Worm (Caenorhabditis elegans) whole organism, young adult: ENCODE data around the gene srbc-49.
"Not testable (repeated sequence)": the region's sequence is repeated elsewhere in the genome, so short reads cannot be mapped to it uniquely, and the experiment has no call there.

ENCODE experiments used
- B0035.1 ChIP-seq: sonication (generic microtip); optimal IDR thresholded peaks from 2 replicates; lab custom pipeline; 2016; ENCODE audit warnings: missing genetic modification characterization, mild to moderate bottlenecking, missing compliant biosample characterization, missing genotype, missing genetic modification reagents
- B0336.3 ChIP-seq: fragments of 200-800 bp; sonication (Bioruptor generic); IDR thresholded peaks from 2 replicates; pipeline ENCODE4 v1.3.6; 2022; ENCODE audit warnings: missing genetic modification characterization, missing compliant biosample characterization
- C06A6.2 ChIP-seq: fragments of 200-800 bp; sonication (Bioruptor generic); conservative IDR thresholded peaks from 2 replicates; pipeline ENCODE4 v1.3.6; 2022; ENCODE audit warnings: missing genetic modification characterization, missing compliant biosample characterization
- F39B2.1 ChIP-seq: fragments of 200-800 bp; sonication (Bioruptor generic); IDR thresholded peaks from 2 replicates; pipeline ENCODE4 v1.3.6; 2022; ENCODE audit warnings: missing genetic modification reagents, missing genetic modification characterization, missing compliant biosample characterization
- F52B5.7 ChIP-seq: sonication (generic microtip); optimal IDR thresholded peaks from 2 replicates; lab custom pipeline; 2016; ENCODE audit warnings: mild to moderate bottlenecking, missing genetic modification characterization, missing compliant biosample characterization
- F57A8.1 ChIP-seq: fragments of 200-800 bp; sonication (Bioruptor generic); optimal IDR thresholded peaks from 2 replicates; lab custom pipeline; 2018; ENCODE audit warnings: mild to moderate bottlenecking, missing genetic modification characterization, moderate library complexity, missing compliant biosample characterization
- ama-1 ChIP-seq, 3 experiments: fragments of 150-350 bp in 1 of 3; sonication (generic microtip) in 2 of 3; optimal IDR thresholded peaks; 2 replicates each; lab custom pipeline; 2014 to 2018; ENCODE audit warnings: missing biosample characterization in 2 of 3, missing genetic modification characterization in 2 of 3, missing genetic modification reagents in 2 of 3
- aptf-3 ChIP-seq: fragments of 200-800 bp; sonication (Bioruptor generic); IDR thresholded peaks from 2 replicates; pipeline ENCODE4 v1.3.6; 2022; ENCODE audit warnings: missing genetic modification characterization, missing compliant biosample characterization
- atf-7 ChIP-seq: sonication (generic microtip); optimal IDR thresholded peaks from 2 replicates; lab custom pipeline; 2017; ENCODE audit warnings: mild to moderate bottlenecking, missing genetic modification characterization, missing compliant biosample characterization
- bed-2 ChIP-seq: fragments of 200-800 bp; sonication (Bioruptor generic); IDR thresholded peaks from 2 replicates; pipeline ENCODE4 v1.3.6; 2022; ENCODE audit warnings: missing genetic modification reagents, missing genetic modification characterization, missing compliant biosample characterization
- ceh-100 ChIP-seq: fragments of 200-800 bp; sonication (Bioruptor generic); IDR thresholded peaks from 2 replicates; pipeline ENCODE4 v1.3.6; 2022; ENCODE audit warnings: missing genetic modification reagents, missing genetic modification characterization, missing compliant biosample characterization
- dpff-1 ChIP-seq: sonication (generic microtip); optimal IDR thresholded peaks from 2 replicates; lab custom pipeline; 2017; ENCODE audit warnings: mild to moderate bottlenecking, missing genetic modification characterization, missing compliant biosample characterization
- egl-44 ChIP-seq: fragments of 200-800 bp; sonication (Bioruptor generic); IDR thresholded peaks from 2 replicates; pipeline ENCODE4 v1.3.6; 2022; ENCODE audit warnings: missing genetic modification reagents, missing genetic modification characterization, missing compliant biosample characterization
- egrh-3 ChIP-seq: fragments of 200-800 bp; sonication (Bioruptor generic); IDR thresholded peaks from 2 replicates; pipeline ENCODE4 v1.3.6; 2022; ENCODE audit warnings: missing genetic modification reagents, missing genetic modification characterization, missing compliant biosample characterization
- ekl-4 ChIP-seq: fragments of 200-800 bp; sonication (Bioruptor generic); IDR thresholded peaks from 2 replicates; pipeline ENCODE4 v1.3.6; 2022; ENCODE audit warnings: missing genetic modification reagents, missing genetic modification characterization, missing compliant biosample characterization
- gei-17 ChIP-seq: fragments of 200-800 bp; sonication (Bioruptor generic); optimal IDR thresholded peaks from 2 replicates; lab custom pipeline; 2018; ENCODE audit warnings: mild to moderate bottlenecking, missing genetic modification characterization, missing compliant biosample characterization
- him-1 ChIP-seq: sonication (generic microtip); optimal IDR thresholded peaks from 2 replicates; lab custom pipeline; 2016; ENCODE audit warnings: missing genotype, missing genetic modification reagents, missing genetic modification characterization, missing compliant biosample characterization
- hlh-26 ChIP-seq: fragments of 200-800 bp; sonication (Bioruptor generic); conservative IDR thresholded peaks from 2 replicates; pipeline ENCODE4 v1.3.6; 2022; ENCODE audit warnings: missing genetic modification reagents, missing genetic modification characterization, missing compliant biosample characterization
- hmg-1.2 ChIP-seq: fragments of 200-800 bp; sonication (Bioruptor generic); IDR thresholded peaks from 2 replicates; pipeline ENCODE4 v1.3.6; 2022; ENCODE audit warnings: missing genetic modification reagents, missing genetic modification characterization, missing compliant biosample characterization
- hsf-1 ChIP-seq: fragments of 200-800 bp; sonication (Bioruptor generic); IDR thresholded peaks from 2 replicates; pipeline ENCODE4 v1.3.6; 2022; ENCODE audit warnings: missing genetic modification reagents, missing genetic modification characterization, missing compliant biosample characterization
- let-607 ChIP-seq, 2 experiments: fragments of 200-800 bp in 1 of 2; sonication (Bioruptor generic) in 1 of 2; sonication (generic microtip) in 1 of 2; optimal IDR thresholded peaks; 2 replicates each; lab custom pipeline; 2016 to 2018; ENCODE audit warnings: mild to moderate bottlenecking in 2 of 2, missing compliant biosample characterization in 2 of 2, missing genetic modification characterization in 2 of 2, moderate library complexity in 2 of 2, missing genotype in 1 of 2
- lin-26 ChIP-seq: fragments of 200-800 bp; sonication (Bioruptor generic); IDR thresholded peaks from 2 replicates; pipeline ENCODE4 v1.3.6; 2022; ENCODE audit warnings: missing genetic modification reagents, missing genetic modification characterization, missing compliant biosample characterization
- lin-35 ChIP-seq, 3 experiments: fragments of 150-350 bp in 2 of 3; sonication (generic microtip) in 1 of 3; optimal IDR thresholded peaks; 2 replicates each; lab custom pipeline; 2014 to 2018; ENCODE audit warnings: missing biosample characterization in 3 of 3, missing genetic modification characterization in 3 of 3, missing genetic modification reagents in 3 of 3
- lsl-1 ChIP-seq: fragments of 200-800 bp; sonication (Bioruptor generic); optimal IDR thresholded peaks from 2 replicates; lab custom pipeline; 2018; ENCODE audit warnings: mild to moderate bottlenecking, missing genetic modification characterization, moderate library complexity, missing compliant biosample characterization
- mcd-1 ChIP-seq: fragments of 200-800 bp; sonication (Bioruptor generic); IDR thresholded peaks from 2 replicates; pipeline ENCODE4 v1.3.6; 2022; ENCODE audit warnings: missing genetic modification reagents, missing genetic modification characterization, missing compliant biosample characterization
- nfya-2 ChIP-seq: fragments of 200-800 bp; sonication (Bioruptor generic); IDR thresholded peaks from 2 replicates; pipeline ENCODE4 v1.3.6; 2022; ENCODE audit warnings: missing genetic modification reagents, missing genetic modification characterization, missing compliant biosample characterization
- nhr-90 ChIP-seq: sonication (generic microtip); optimal IDR thresholded peaks from 2 replicates; lab custom pipeline; 2016; ENCODE audit warnings: missing genotype, mild to moderate bottlenecking, missing genetic modification characterization, missing compliant biosample characterization
- rpc-1 ChIP-seq, 2 experiments: fragments of 150-350 bp in 1 of 2; sonication (generic microtip) in 1 of 2; optimal IDR thresholded peaks; 2 replicates each; lab custom pipeline; 2014 to 2018; ENCODE audit warnings: missing biosample characterization in 1 of 2, missing genetic modification characterization in 1 of 2, missing genetic modification reagents in 1 of 2, missing genotype in 1 of 2
- snpc-3.4 ChIP-seq: sonication (generic microtip); optimal IDR thresholded peaks from 2 replicates; lab custom pipeline; 2017; ENCODE audit warnings: missing genetic modification characterization, mild to moderate bottlenecking, missing compliant biosample characterization, antibody characterized with exemption, moderate library complexity, missing genotype, missing genetic modification reagents
- unc-62 ChIP-seq: fragments of 150-350 bp; optimal IDR thresholded peaks from 2 replicates; lab custom pipeline; 2014; ENCODE audit warnings: missing biosample characterization, missing genetic modification reagents, missing genetic modification characterization
- zim-3 ChIP-seq: sonication (generic microtip); optimal IDR thresholded peaks from 2 replicates; lab custom pipeline; 2017; ENCODE audit warnings: mild to moderate bottlenecking, missing genetic modification characterization, moderate library complexity, missing compliant biosample characterization

The srbc-49 gene

DNA sequence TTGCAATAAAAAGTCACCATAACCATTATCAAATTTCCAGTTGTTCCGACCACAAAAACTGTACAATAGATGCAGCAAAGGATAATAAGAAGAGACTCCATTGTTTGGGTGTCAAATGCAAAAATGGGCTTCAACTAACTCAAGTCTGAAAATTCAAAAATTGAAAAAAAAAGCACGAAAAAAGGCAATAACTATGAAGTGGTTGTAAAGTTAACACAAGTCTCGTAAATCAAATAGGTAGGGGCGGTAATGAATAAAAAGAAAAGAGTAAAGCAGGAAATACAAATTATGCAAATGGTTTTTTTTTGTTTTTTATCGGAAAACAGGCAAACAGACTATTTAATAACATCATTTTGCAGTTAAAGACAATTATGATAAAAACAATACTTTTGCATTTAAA lies 14.1 kb upstream of the srbc-49 start, which contains the start of gene srsx-38:
TSS of gene srsx-38 (minus strand) at position 101 of the 400 bp plus-strand sequence.
- TF ChIP-seq ekl-4 (GFP tag; lab: Robert Waterston, UW); F52B5.7 (tag; lab: Kevin White, UChicago); lin-35 (GFP tag; optimal IDR thresholded peaks at IDR 0.05; lab: Kevin White, UChicago): not testable (repeated sequence)

DNA sequence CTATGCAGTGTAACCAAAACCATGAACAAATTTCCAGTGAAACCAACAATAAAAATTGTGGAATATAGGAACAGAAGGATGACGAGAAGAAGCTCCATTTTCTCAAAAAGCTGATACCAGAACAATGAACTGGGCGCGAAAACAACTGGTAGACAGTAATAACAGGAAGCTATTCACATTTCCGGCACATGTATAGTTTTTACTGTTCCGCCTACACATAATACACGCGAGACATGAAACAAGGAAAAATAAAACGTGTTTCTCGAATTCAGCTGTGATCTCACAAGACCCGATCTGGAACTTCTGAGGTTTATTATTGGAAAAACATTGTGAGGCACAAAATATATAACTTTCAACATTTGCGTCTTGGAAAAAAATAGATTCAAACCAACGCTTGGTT lies 12.0 kb upstream of the srbc-49 start, which contains the start of gene srsx-36:
TSS of gene srsx-36 (minus strand) at position 101 of the 400 bp plus-strand sequence.
- TF ChIP-seq gei-17 (no peak), snpc-3.4 (tag; lab: Kevin White, UChicago) (no peak), F39B2.1 (GFP tag; lab: Robert Waterston, UW) (no peak), atf-7 (tag; lab: Kevin White, UChicago) (no peak), dpff-1 (tag; lab: Kevin White, UChicago) (no peak), ceh-100 (GFP tag; lab: Robert Waterston, UW) (no peak), hsf-1 (GFP tag; lab: Robert Waterston, UW) (no peak), egl-44 (GFP tag; lab: Robert Waterston, UW) (no peak)

DNA sequence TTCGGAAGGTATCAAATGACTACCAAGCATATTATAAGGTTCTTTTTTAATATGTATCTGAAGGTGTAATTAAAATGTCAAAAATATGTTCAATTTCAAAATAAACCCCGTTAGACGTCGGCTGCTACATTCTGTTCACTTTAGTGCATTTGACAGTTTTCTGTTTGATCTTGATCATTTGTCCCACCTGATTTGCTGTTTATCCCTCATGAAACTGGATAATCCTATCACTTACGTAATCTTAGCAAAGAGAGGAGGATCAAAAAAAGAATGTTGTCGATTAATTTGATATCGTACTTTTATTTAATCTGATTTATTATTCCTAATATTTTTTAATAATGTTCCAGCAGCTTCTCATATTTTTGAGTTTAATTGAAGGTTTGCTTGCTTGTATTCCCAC lies 11.1 kb upstream of the srbc-49 start, which contains the start of gene F54B8.1:
TSS of gene F54B8.1 (plus strand) at position 301 of the 400 bp plus-strand sequence.
- no peak for TF ChIP-seq let-607 (tag; optimal IDR thresholded peaks at IDR 0.05; lab: Kevin White, UChicago)
- TF ChIP-seq nfya-2 (GFP tag; lab: Robert Waterston, UW), result no peak
- no peak for TF ChIP-seq egrh-3 (GFP tag; lab: Robert Waterston, UW)
- TF ChIP-seq zim-3, result no peak
- TF ChIP-seq lsl-1, result no peak
- no peak for TF ChIP-seq F57A8.1 (GFP tag; lab: Kevin White, UChicago)
- no peak for TF ChIP-seq bed-2
- TF ChIP-seq B0035.1, result no peak
- TF ChIP-seq aptf-3 (GFP tag; lab: Robert Waterston, UW), result no peak
- TF ChIP-seq dpff-1 (tag; lab: Kevin White, UChicago), result no peak
- TF ChIP-seq ama-1 (optimal IDR thresholded peaks at IDR 0.05; lab: Kevin White, UChicago), result no peak
- TF ChIP-seq ama-1 (GFP tag; optimal IDR thresholded peaks at IDR 0.05; lab: Kevin White, UChicago), result no peak
- no peak for TF ChIP-seq rpc-1 (optimal IDR thresholded peaks at IDR 0.05; lab: Kevin White, UChicago)
- no peak for TF ChIP-seq rpc-1 (tag; optimal IDR thresholded peaks at IDR 0.05; lab: Kevin White, UChicago)
- TF ChIP-seq unc-62 (GFP tag; lab: Kevin White, UChicago), result no peak
- TF ChIP-seq mcd-1 (GFP tag; lab: Robert Waterston, UW), result no peak
- TF ChIP-seq F39B2.1 (GFP tag; lab: Robert Waterston, UW), result no peak
- no peak for TF ChIP-seq lin-26 (GFP tag; lab: Robert Waterston, UW)
- TF ChIP-seq B0336.3 (GFP tag; lab: Robert Waterston, UW), result no peak

DNA sequence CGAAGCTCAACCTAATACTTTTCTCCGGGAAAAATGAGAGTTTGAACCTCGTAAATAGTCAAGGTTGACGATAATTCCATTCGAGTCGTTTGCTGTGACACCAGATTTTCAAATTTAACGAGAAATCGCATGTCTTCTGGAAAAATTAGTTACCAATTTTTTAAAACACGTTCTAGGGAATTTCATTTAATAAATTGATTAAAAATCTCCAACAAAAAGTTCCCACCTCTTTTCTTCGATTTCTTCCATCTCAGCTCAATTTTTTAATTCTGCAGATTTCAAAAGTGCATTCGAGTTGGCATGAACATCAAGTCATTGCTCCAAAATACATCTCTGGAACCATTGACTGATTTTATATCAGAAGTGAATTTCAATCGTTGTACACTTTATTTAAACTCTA lies 9.5 kb upstream of the srbc-49 start, which contains the start of gene nhr-282:
TSS of gene nhr-282 (plus strand) at position 301 of the 400 bp plus-strand sequence.
- TF ChIP-seq C06A6.2 (GFP tag; lab: Robert Waterston, UW); him-1 (tag; lab: Kevin White, UChicago); lin-26 (GFP tag; lab: Robert Waterston, UW): not testable (repeated sequence)

DNA sequence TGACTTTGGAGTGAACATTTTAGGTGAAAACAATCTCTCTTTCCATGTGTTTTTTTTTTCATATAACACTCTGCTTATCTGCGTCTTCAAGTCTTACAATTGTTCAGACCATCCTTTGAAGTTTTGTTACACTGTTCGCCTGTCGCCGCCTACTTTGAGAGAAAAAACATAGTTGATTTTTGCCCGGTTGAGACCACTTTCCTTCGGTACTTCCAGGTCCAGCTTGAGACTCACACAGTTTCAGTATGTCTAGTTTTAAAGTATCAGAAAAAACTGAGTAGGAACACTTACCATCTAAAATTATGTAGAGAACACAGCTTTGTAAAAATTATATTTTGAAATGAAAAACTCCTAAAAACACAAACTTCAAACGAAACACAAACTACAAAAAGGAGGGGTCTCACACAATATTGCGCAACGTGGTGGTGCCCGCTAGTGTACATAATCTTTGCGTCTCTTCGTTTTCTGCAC lies 5.5 kb upstream of the srbc-49 start, which contains the start of the genes fbxa-69 and F54B8.4:
TSS of gene fbxa-69 (minus strand) at position 10 of the 471 bp plus-strand sequence.
TSS of gene F54B8.4 (plus strand) at position 421 of the 471 bp plus-strand sequence.
- TF ChIP-seq hmg-1.2 (GFP tag; lab: Robert Waterston, UW), result peak; percentile 24; the same call in 1 of the 2 replicates
- no peak for TF ChIP-seq hsf-1 (GFP tag; lab: Robert Waterston, UW)
- no peak for TF ChIP-seq nhr-90 (tag; lab: Kevin White, UChicago)
- TF ChIP-seq hlh-26 (GFP tag; lab: Robert Waterston, UW), result no peak
